Worm (Caenorhabditis elegans) whole organism, late embryonic: ENCODE data around the gene srz-97.

Experiments used
- C08G9.2 ChIP-seq: sonication (generic microtip); optimal IDR thresholded peaks from 2 replicates; lab custom pipeline; 2016; ENCODE audit warnings: mild to moderate bottlenecking, missing genetic modification characterization, moderate library complexity, missing compliant biosample characterization
- C38D4.7 ChIP-seq: fragments of 200-800 bp; sonication (Bioruptor generic); optimal IDR thresholded peaks from 2 replicates; lab custom pipeline; 2018; ENCODE audit warnings: mild to moderate bottlenecking, missing genetic modification characterization, moderate library complexity, missing compliant biosample characterization
- F13H6.1 ChIP-seq: sonication (generic microtip); optimal IDR thresholded peaks from 2 replicates; lab custom pipeline; 2016; ENCODE audit warnings: missing genetic modification characterization, missing compliant biosample characterization
- K09A11.1 ChIP-seq: sonication (generic microtip); optimal IDR thresholded peaks from 2 replicates; lab custom pipeline; 2017; ENCODE audit warnings: antibody characterized with exemption, mild to moderate bottlenecking, missing genetic modification characterization, missing compliant biosample characterization; ENCODE audit not compliant: insufficient read depth
- Y22D7AL.16 ChIP-seq: sonication (generic microtip); optimal IDR thresholded peaks from 2 replicates; lab custom pipeline; 2016; ENCODE audit warnings: missing genetic modification characterization, missing compliant biosample characterization
- ceh-14 ChIP-seq: sonication (generic microtip); optimal IDR thresholded peaks from 2 replicates; lab custom pipeline; 2016; ENCODE audit warnings: missing genotype, missing genetic modification characterization, missing compliant biosample characterization
- ceh-18 ChIP-seq: sonication (generic microtip); optimal IDR thresholded peaks from 2 replicates; lab custom pipeline; 2016; ENCODE audit warnings: missing genetic modification characterization, missing compliant biosample characterization
- ceh-19 ChIP-seq: fragments of 200-800 bp; sonication (Bioruptor generic); optimal IDR thresholded peaks from 2 replicates; lab custom pipeline; 2018; ENCODE audit warnings: mild to moderate bottlenecking, missing genetic modification characterization, missing compliant biosample characterization
- ceh-2 ChIP-seq: sonication (generic microtip); optimal IDR thresholded peaks from 2 replicates; lab custom pipeline; 2016; ENCODE audit warnings: missing genotype, missing genetic modification characterization, missing compliant biosample characterization
- ceh-24 ChIP-seq: sonication (generic microtip); optimal IDR thresholded peaks from 2 replicates; lab custom pipeline; 2016; ENCODE audit warnings: mild to moderate bottlenecking, missing genetic modification characterization, missing compliant biosample characterization
- ceh-31 ChIP-seq: sonication (generic microtip); optimal IDR thresholded peaks from 2 replicates; lab custom pipeline; 2016; ENCODE audit warnings: missing genetic modification characterization, missing compliant biosample characterization
- ceh-45 ChIP-seq: fragments of 200-800 bp; sonication (Bioruptor generic); IDR thresholded peaks from 2 replicates; pipeline ENCODE4 v1.3.6; 2022; ENCODE audit warnings: missing genetic modification reagents, missing genetic modification characterization, missing compliant biosample characterization
- ceh-48 ChIP-seq: sonication (generic microtip); optimal IDR thresholded peaks from 2 replicates; lab custom pipeline; 2016; ENCODE audit warnings: missing genetic modification characterization, inconsistent platforms, missing compliant biosample characterization
- ceh-6 ChIP-seq: fragments of 200-800 bp; sonication (Bioruptor generic); optimal IDR thresholded peaks from 2 replicates; lab custom pipeline; 2018; ENCODE audit warnings: mild to moderate bottlenecking, missing genetic modification characterization, missing compliant biosample characterization
- che-1 ChIP-seq: sonication (generic microtip); optimal IDR thresholded peaks from 2 replicates; lab custom pipeline; 2016; ENCODE audit warnings: mild to moderate bottlenecking, missing genetic modification characterization, missing compliant biosample characterization
- dmd-4 ChIP-seq: sonication (generic microtip); optimal IDR thresholded peaks from 2 replicates; lab custom pipeline; 2016; ENCODE audit warnings: borderline replicate concordance, missing genetic modification characterization, missing compliant biosample characterization
- dve-1 ChIP-seq: sonication (generic microtip); optimal IDR thresholded peaks from 2 replicates; lab custom pipeline; 2017; ENCODE audit warnings: antibody characterized with exemption, mild to moderate bottlenecking, missing genetic modification characterization, missing compliant biosample characterization
- elt-2 ChIP-seq: sonication (generic microtip); optimal IDR thresholded peaks from 2 replicates; lab custom pipeline; 2016; ENCODE audit warnings: missing genetic modification reagents, missing genetic modification characterization, missing compliant biosample characterization
- elt-4 ChIP-seq: sonication (generic microtip); optimal IDR thresholded peaks from 2 replicates; lab custom pipeline; 2016; ENCODE audit warnings: missing genetic modification characterization, missing compliant biosample characterization
- ets-4 ChIP-seq: sonication (generic microtip); optimal IDR thresholded peaks from 2 replicates; lab custom pipeline; 2016; ENCODE audit warnings: missing genetic modification characterization, missing compliant biosample characterization
- eyg-1 ChIP-seq: sonication (generic microtip); optimal IDR thresholded peaks from 2 replicates; lab custom pipeline; 2016; ENCODE audit warnings: missing genotype, missing genetic modification characterization, missing compliant biosample characterization
- fkh-10 ChIP-seq: fragments of 150-350 bp; optimal IDR thresholded peaks from 2 replicates; lab custom pipeline; 2014; ENCODE audit warnings: missing biosample characterization, missing genetic modification reagents, missing genetic modification characterization
- hlh-30 ChIP-seq: sonication (generic microtip); optimal IDR thresholded peaks from 2 replicates; lab custom pipeline; 2017; ENCODE audit warnings: antibody characterized with exemption, missing genetic modification characterization, missing compliant biosample characterization; ENCODE audit not compliant: insufficient read depth
- hlh-6 ChIP-seq: sonication (generic microtip); optimal IDR thresholded peaks from 2 replicates; lab custom pipeline; 2016; ENCODE audit warnings: missing genotype, missing genetic modification characterization, missing compliant biosample characterization
- hlh-8 ChIP-seq: sonication (generic microtip); optimal IDR thresholded peaks from 2 replicates; lab custom pipeline; 2016; ENCODE audit warnings: missing genotype, missing genetic modification characterization, missing compliant biosample characterization
- lim-6 ChIP-seq: sonication (generic microtip); optimal IDR thresholded peaks from 2 replicates; lab custom pipeline; 2016; ENCODE audit warnings: missing genetic modification characterization, missing compliant biosample characterization
- lin-11 ChIP-seq: fragments of 200-800 bp; sonication (Bioruptor generic); optimal IDR thresholded peaks from 2 replicates; lab custom pipeline; 2018; ENCODE audit warnings: mild to moderate bottlenecking, missing genetic modification characterization, missing compliant biosample characterization
- madf-2 ChIP-seq: sonication (generic microtip); optimal IDR thresholded peaks from 2 replicates; lab custom pipeline; 2017; ENCODE audit warnings: missing genetic modification characterization, missing compliant biosample characterization
- mec-3 ChIP-seq: sonication (generic microtip); optimal IDR thresholded peaks from 2 replicates; lab custom pipeline; 2016; ENCODE audit warnings: borderline replicate concordance, missing genetic modification characterization, missing compliant biosample characterization
- nhr-11 ChIP-seq: fragments of 150-350 bp; optimal IDR thresholded peaks from 2 replicates; lab custom pipeline; 2014; ENCODE audit warnings: missing biosample characterization, missing genetic modification characterization
- npax-4 ChIP-seq: sonication (generic microtip); optimal IDR thresholded peaks from 2 replicates; lab custom pipeline; 2016; ENCODE audit warnings: missing genetic modification characterization, missing compliant biosample characterization
- odd-2 ChIP-seq: sonication (generic microtip); optimal IDR thresholded peaks from 2 replicates; lab custom pipeline; 2017; ENCODE audit warnings: antibody characterized with exemption, mild to moderate bottlenecking, missing genetic modification characterization, missing compliant biosample characterization
- pros-1 ChIP-seq: fragments of 150-350 bp; optimal IDR thresholded peaks from 2 replicates; lab custom pipeline; 2014; ENCODE audit warnings: missing biosample characterization, missing genetic modification reagents, missing genetic modification characterization
- rnt-1 ChIP-seq: sonication (generic microtip); optimal IDR thresholded peaks from 2 replicates; lab custom pipeline; 2016; ENCODE audit warnings: missing genetic modification characterization, missing compliant biosample characterization
- sdc-2 ChIP-seq: sonication (generic microtip); optimal IDR thresholded peaks from 2 replicates; lab custom pipeline; 2016; ENCODE audit warnings: missing genotype, missing genetic modification characterization, missing compliant biosample characterization
- sox-2 ChIP-seq: fragments of 200-800 bp; sonication (Bioruptor generic); IDR thresholded peaks from 2 replicates; pipeline ENCODE4 v1.3.6; 2022; ENCODE audit warnings: missing genetic modification reagents, missing genetic modification characterization, missing compliant biosample characterization
- sox-4 ChIP-seq: sonication (generic microtip); optimal IDR thresholded peaks from 2 replicates; lab custom pipeline; 2017; ENCODE audit warnings: mild to moderate bottlenecking, missing genetic modification characterization, inconsistent platforms, missing compliant biosample characterization
- tbx-2 ChIP-seq: sonication (generic microtip); optimal IDR thresholded peaks from 2 replicates; lab custom pipeline; 2016; ENCODE audit warnings: missing genetic modification characterization, missing compliant biosample characterization
- ttx-3 ChIP-seq: sonication (generic microtip); optimal IDR thresholded peaks from 2 replicates; lab custom pipeline; 2016; ENCODE audit warnings: missing genetic modification reagents, missing genetic modification characterization, missing compliant biosample characterization
- unc-3 ChIP-seq, 2 experiments: fragments of 200-800 bp in 1 of 2; sonication (Bioruptor generic) in 1 of 2; sonication (generic microtip) in 1 of 2; conservative IDR thresholded peaks in 1 of 2; optimal IDR thresholded peaks in 1 of 2; 2 replicates each; pipeline versions ENCODE4 v1.3.6 to Lab custom; 2016 to 2022; ENCODE audit warnings: missing compliant biosample characterization in 2 of 2, missing genetic modification characterization in 2 of 2, missing genetic modification reagents in 1 of 2
- unc-42 ChIP-seq: sonication (generic microtip); optimal IDR thresholded peaks from 2 replicates; lab custom pipeline; 2016; ENCODE audit warnings: missing genotype, missing genetic modification characterization, missing compliant biosample characterization
- zip-5 ChIP-seq: sonication (generic microtip); optimal IDR thresholded peaks from 2 replicates; lab custom pipeline; 2016; ENCODE audit warnings: missing genetic modification characterization, missing compliant biosample characterization
- ztf-16 ChIP-seq: sonication (generic microtip); optimal IDR thresholded peaks from 2 replicates; lab custom pipeline; 2017; ENCODE audit warnings: missing genetic modification characterization, missing compliant biosample characterization

srz-97 gene

ce11 chrV:14480533-14480932, 12.5 kb upstream of the srz-97 start:
- TF ChIP-seq lin-11, result no peak
- TF ChIP-seq ceh-2 (tag; lab: Kevin White, UChicago), result no peak
- no peak for TF ChIP-seq ceh-48
- no peak for TF ChIP-seq mec-3
- no peak for TF ChIP-seq elt-4 (tag; lab: Kevin White, UChicago)
- TF ChIP-seq ceh-19 (GFP tag; lab: Kevin White, UChicago), result no peak
- TF ChIP-seq Y22D7AL.16 (tag; lab: Kevin White, UChicago), result no peak
- TF ChIP-seq ceh-45, result no peak
- no peak for TF ChIP-seq ets-4 (tag; lab: Kevin White, UChicago)
- TF ChIP-seq F13H6.1 (tag; lab: Kevin White, UChicago), result no peak
- no peak for TF ChIP-seq C38D4.7 (GFP tag; lab: Kevin White, UChicago)
- no peak for TF ChIP-seq hlh-8 (tag; lab: Kevin White, UChicago)
- no peak for TF ChIP-seq hlh-30
- no peak for TF ChIP-seq sox-2 (GFP tag; lab: Robert Waterston, UW)
- TF ChIP-seq odd-2 (tag; lab: Kevin White, UChicago), result no peak
- TF ChIP-seq elt-2 (tag; lab: Kevin White, UChicago), result no peak

DNA sequence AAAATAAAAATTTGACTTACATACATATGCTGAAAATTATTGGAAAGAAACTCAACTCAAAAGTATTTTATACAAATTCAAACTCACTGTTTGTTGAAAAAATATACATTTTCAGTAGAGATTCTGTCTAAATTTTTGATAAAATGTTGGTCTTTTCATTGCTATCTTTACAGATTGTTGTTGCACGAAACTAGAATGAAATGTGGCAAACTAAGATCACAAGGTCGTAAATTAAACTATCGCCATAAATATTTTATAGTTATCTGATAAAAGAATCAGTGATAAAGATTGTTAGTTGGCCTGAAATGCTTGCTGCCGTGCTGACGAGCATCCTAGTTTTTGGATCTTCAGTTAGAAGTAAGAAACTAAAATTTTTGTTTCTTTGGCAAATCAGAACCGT, 10.9 kb upstream of the srz-97 start, which contains the start of gene clec-55:
TSS of gene clec-55 (plus strand) at position 301 of the 400 bp plus-strand sequence.
- TF ChIP-seq ceh-18 (tag; lab: Kevin White, UChicago), result no peak
- TF ChIP-seq lim-6 (tag; lab: Kevin White, UChicago), result no peak
- no peak for TF ChIP-seq ceh-6 (GFP tag; lab: Kevin White, UChicago)
- no peak for TF ChIP-seq dve-1 (tag; lab: Kevin White, UChicago)
- TF ChIP-seq dmd-4 (tag; lab: Kevin White, UChicago), result no peak
- no peak for TF ChIP-seq unc-3 (GFP tag; conservative IDR thresholded peaks at IDR 0.05; lab: Robert Waterston, UW)
- TF ChIP-seq unc-3 (tag; optimal IDR thresholded peaks at IDR 0.05; lab: Kevin White, UChicago), result no peak

DNA sequence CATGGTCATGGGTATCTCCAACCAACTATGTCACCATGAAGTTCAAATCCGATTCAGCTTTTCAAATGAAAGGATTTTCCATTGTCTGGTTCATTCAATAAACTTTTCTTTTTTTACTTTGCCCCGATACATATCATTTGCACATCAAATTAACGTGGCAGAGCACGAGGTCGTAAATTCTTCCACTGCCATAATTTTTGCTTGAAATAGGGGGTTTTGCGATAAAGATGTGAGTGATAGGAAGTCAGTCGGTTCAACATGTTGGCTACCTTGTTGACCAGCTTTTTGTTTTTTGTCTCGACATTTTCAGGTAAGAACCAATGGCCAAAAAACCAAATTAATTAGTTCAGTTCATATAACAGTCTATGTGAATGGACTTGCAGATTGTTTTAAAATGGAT, 8.6 kb upstream of the srz-97 start, which contains the start of gene clec-54:
TSS of gene clec-54 (plus strand) at position 224 of the 400 bp plus-strand sequence.
- TF ChIP-seq Y22D7AL.16 (tag; lab: Kevin White, UChicago) (no peak), tbx-2 (tag; lab: Kevin White, UChicago) (no peak), unc-3 (GFP tag; conservative IDR thresholded peaks at IDR 0.05; lab: Robert Waterston, UW) (no peak), unc-3 (tag; optimal IDR thresholded peaks at IDR 0.05; lab: Kevin White, UChicago) (no peak), nhr-11 (no peak), fkh-10 (GFP tag; lab: Kevin White, UChicago) (no peak), C08G9.2 (tag; lab: Kevin White, UChicago) (no peak), K09A11.1 (tag; lab: Kevin White, UChicago) (no peak), ceh-45 (no peak), ceh-48 (no peak), zip-5 (tag; lab: Kevin White, UChicago) (no peak), ceh-24 (tag; lab: Kevin White, UChicago) (no peak), ceh-19 (GFP tag; lab: Kevin White, UChicago) (no peak), pros-1 (tag; lab: Kevin White, UChicago) (no peak), lin-11 (no peak), ztf-16 (tag; lab: Kevin White, UChicago) (no peak), ceh-31 (tag; lab: Kevin White, UChicago) (no peak), F13H6.1 (tag; lab: Kevin White, UChicago) (no peak)

DNA sequence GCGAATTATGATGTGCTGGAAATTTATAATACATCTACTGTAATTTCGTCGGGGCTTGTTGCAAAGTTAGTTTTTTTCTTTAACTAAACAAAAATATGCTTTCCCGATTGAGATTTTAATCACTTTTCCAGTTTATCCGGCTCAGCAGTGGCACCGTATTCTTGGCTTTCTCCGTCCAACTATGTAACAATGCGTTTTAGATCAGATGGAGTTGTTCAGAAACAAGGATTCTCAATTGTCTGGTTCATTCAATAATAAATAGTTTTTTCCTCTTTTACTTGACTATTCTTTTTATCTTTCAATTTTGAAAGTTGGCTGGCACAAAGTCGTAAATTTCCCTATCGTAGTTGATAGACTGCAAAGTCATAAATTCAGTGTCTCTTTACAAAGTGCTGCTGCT, 6.1 kb upstream of the srz-97 start, which contains the start of gene clec-56:
TSS of gene clec-56 (plus strand) at position 301 of the 400 bp plus-strand sequence.
- TF ChIP-seq ets-4 (tag; lab: Kevin White, UChicago) (no peak), rnt-1 (tag; lab: Kevin White, UChicago) (no peak), madf-2 (no peak), ttx-3 (no peak), eyg-1 (tag; lab: Kevin White, UChicago) (no peak), hlh-6 (tag; lab: Kevin White, UChicago) (no peak), nhr-11 (no peak), K09A11.1 (tag; lab: Kevin White, UChicago) (no peak), odd-2 (tag; lab: Kevin White, UChicago) (no peak), npax-4 (tag; lab: Kevin White, UChicago) (no peak), ceh-45 (no peak), sdc-2 (no peak), che-1 (tag; lab: Kevin White, UChicago) (no peak), ceh-14 (tag; lab: Kevin White, UChicago) (no peak), sox-4 (tag; lab: Kevin White, UChicago) (no peak), ceh-19 (GFP tag; lab: Kevin White, UChicago) (no peak), hlh-8 (tag; lab: Kevin White, UChicago) (no peak), unc-42 (no peak)
